Worm (Caenorhabditis elegans) whole organism, midembryonic: ENCODE measurements around the gene pdi-1.

Source experiments
- T22C8.4 ChIP-seq: fragments of 200-800 bp; sonication (Bioruptor generic); IDR thresholded peaks from 2 replicates; pipeline ENCODE4 v1.3.6; 2022; ENCODE audit warnings: missing genetic modification characterization, missing compliant biosample characterization
- cog-1 ChIP-seq: sonication (generic microtip); optimal IDR thresholded peaks from 2 replicates; lab custom pipeline; 2016; ENCODE audit warnings: missing genetic modification characterization, missing compliant biosample characterization
- flt-1 ChIP-seq: fragments of 200-800 bp; sonication (Bioruptor generic); IDR thresholded peaks from 2 replicates; pipeline ENCODE4 v1.3.6; 2022; ENCODE audit warnings: missing genetic modification characterization, missing compliant biosample characterization
- klf-2 ChIP-seq: fragments of 200-800 bp; sonication (Bioruptor generic); conservative IDR thresholded peaks from 2 replicates; pipeline ENCODE4 v1.3.6; 2022; ENCODE audit warnings: missing genetic modification reagents, missing genetic modification characterization, missing compliant biosample characterization
- med-1 ChIP-seq: sonication (generic microtip); optimal IDR thresholded peaks from 2 replicates; lab custom pipeline; 2017; ENCODE audit warnings: missing genetic modification characterization, mild to moderate bottlenecking, missing compliant biosample characterization, antibody characterized with exemption, missing genetic modification reagents; ENCODE audit not compliant: insufficient read depth
- ref-1 ChIP-seq: fragments of 200-800 bp; sonication (Bioruptor generic); conservative IDR thresholded peaks from 2 replicates; pipeline ENCODE4 v1.3.6; 2022; ENCODE audit warnings: missing genetic modification reagents, missing genetic modification characterization, missing compliant biosample characterization
- tab-1 ChIP-seq: fragments of 200-800 bp; sonication (Bioruptor generic); IDR thresholded peaks from 2 replicates; pipeline ENCODE4 v1.3.6; 2022; ENCODE audit warnings: missing genetic modification characterization, missing compliant biosample characterization
- ztf-23 ChIP-seq: fragments of 200-800 bp; sonication (Bioruptor generic); IDR thresholded peaks from 2 replicates; pipeline ENCODE4 v1.3.6; 2022; ENCODE audit warnings: missing genetic modification reagents, missing genetic modification characterization, missing compliant biosample characterization
- ztf-29 ChIP-seq: fragments of 200-800 bp; sonication (Bioruptor generic); IDR thresholded peaks from 2 replicates; pipeline ENCODE4 v1.3.6; 2022; ENCODE audit warnings: missing genetic modification reagents, missing genetic modification characterization, missing compliant biosample characterization

pdi-1 gene

ce11 chrIII:3652427-3652826 lies 48.8 kb downstream of the pdi-1 start:
- TF ChIP-seq ztf-29 (GFP tag; lab: Robert Waterston, UW): no peak
- no peak for TF ChIP-seq cog-1 (tag; lab: Kevin White, UChicago)
- no peak for TF ChIP-seq tab-1 (GFP tag; lab: Robert Waterston, UW)
- no peak for TF ChIP-seq med-1 (GFP tag; lab: Kevin White, UChicago)
- TF ChIP-seq ztf-23 (GFP tag; lab: Robert Waterston, UW): no peak
- TF ChIP-seq ref-1 (GFP tag; lab: Robert Waterston, UW): no peak
- no peak for TF ChIP-seq flt-1 (GFP tag; lab: Robert Waterston, UW)
- TF ChIP-seq klf-2 (GFP tag; lab: Robert Waterston, UW): no peak
- no peak for TF ChIP-seq T22C8.4 (GFP tag; lab: Robert Waterston, UW)

- TF ChIP-seq ztf-23 (GFP tag; lab: Robert Waterston, UW): peak; percentile 68; the same call in 1 of the 2 replicates
- TF ChIP-seq T22C8.4 (GFP tag; lab: Robert Waterston, UW): no peak
Observed at ce11 chrIII:3650677-3651315, 50.5 kb downstream of the pdi-1 start, which contains the start of the genes madf-8 and gsr-1. Gene madf-8 (minus strand): TSS chrIII:3650832. Gene gsr-1 (plus strand): TSS chrIII:3650907.

ce11 chrIII:3650266-3650665 lies 51.0 kb downstream of the pdi-1 start:
- TF ChIP-seq T22C8.4 (GFP tag; lab: Robert Waterston, UW): no peak
- TF ChIP-seq flt-1 (GFP tag; lab: Robert Waterston, UW): no peak
- no peak for TF ChIP-seq ztf-29 (GFP tag; lab: Robert Waterston, UW)
- no peak for TF ChIP-seq ztf-23 (GFP tag; lab: Robert Waterston, UW)
- TF ChIP-seq ref-1 (GFP tag; lab: Robert Waterston, UW): no peak
- no peak for TF ChIP-seq med-1 (GFP tag; lab: Kevin White, UChicago)
- no peak for TF ChIP-seq tab-1 (GFP tag; lab: Robert Waterston, UW)
